Worm (Caenorhabditis elegans): ENCODE measurements around the gene hadb-1.

Gene hadb-1

DNA sequence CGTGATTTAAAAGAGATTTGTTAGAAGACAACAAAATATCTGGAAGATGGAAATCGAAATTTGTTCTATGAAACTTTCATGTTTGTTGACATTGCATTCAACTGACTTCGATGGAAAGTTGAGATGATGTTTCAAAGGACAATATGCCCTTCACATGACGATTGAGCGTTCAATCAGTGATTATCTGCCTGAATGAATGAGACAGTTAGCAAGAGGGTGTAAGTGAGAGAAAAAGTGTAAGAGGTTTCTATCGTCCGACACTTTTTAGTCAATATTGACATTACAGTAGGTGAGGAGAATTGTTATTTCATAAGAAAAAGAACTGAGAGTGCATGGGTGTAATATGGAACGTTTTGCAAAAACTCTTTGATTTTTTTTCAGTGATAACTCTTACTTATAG, 44.9 kb upstream of the hadb-1 start (continued):
- TF ChIP-seq php-3 (GFP tag; IDR thresholded peaks at IDR 0.05) (no peak), unc-130 (GFP tag; optimal IDR thresholded peaks at IDR 0.05) (no peak)

ce11 chrIII:8731973-8732372, 43.7 kb upstream of the hadb-1 start:
- TF ChIP-seq ceh-20 (GFP tag; IDR thresholded peaks at IDR 0.05) (no peak), fos-1 (tag; optimal IDR thresholded peaks at IDR 0.05) (no peak), zfp-3 (GFP tag; conservative IDR thresholded peaks at IDR 0.05) (no peak), dpl-1 (GFP tag; optimal IDR thresholded peaks at IDR 0.05) (no peak), ceh-32 (tag; optimal IDR thresholded peaks at IDR 0.05; ENCODE audit: poor library complexity) (no peak), nhr-6 (tag; optimal IDR thresholded peaks at IDR 0.05) (no peak), lin-1 (GFP tag; IDR thresholded peaks at IDR 0.05) (no peak), mxl-3 (GFP tag; optimal IDR thresholded peaks at IDR 0.05) (peak; percentile 91), mdt-29 (GFP tag; IDR thresholded peaks at IDR 0.05) (no peak), nhr-11 (tag; optimal IDR thresholded peaks at IDR 0.05) (peak; percentile 6), nhr-28 (tag; optimal IDR thresholded peaks at IDR 0.05) (peak; percentile 64), nhr-48 (tag; optimal IDR thresholded peaks at IDR 0.05) (peak; percentile 19), lsy-2 (tag; optimal IDR thresholded peaks at IDR 0.05) (peak in 1 of 2 experiments; percentile 23), spr-3 (GFP tag; optimal IDR thresholded peaks at IDR 0.05) (no peak), T26A8.4 (GFP tag; IDR thresholded peaks at IDR 0.05) (no peak), lin-29 (GFP tag; IDR thresholded peaks at IDR 0.05) (no peak), F49E8.2 (tag; optimal IDR thresholded peaks at IDR 0.05; ENCODE audit: borderline replicate concordance) (no peak), php-3 (GFP tag; IDR thresholded peaks at IDR 0.05) (no peak), lin-15B (tag; optimal IDR thresholded peaks at IDR 0.05) (no peak), ctbp-1 (GFP tag; IDR thresholded peaks at IDR 0.05) (peak; percentile 35; the same call in 1 of the 2 replicates), Y5F2A.4 (GFP tag; optimal IDR thresholded peaks at IDR 0.05) (no peak), set-16 (GFP tag; IDR thresholded peaks at IDR 0.05) (no peak), lin-38 (GFP tag; IDR thresholded peaks at IDR 0.05) (no peak), jun-1 (tag; optimal IDR thresholded peaks at IDR 0.05) (no peak), hlh-11 (tag; optimal IDR thresholded peaks at IDR 0.05) (peak; percentile 62), mes-2 (tag; optimal IDR thresholded peaks at IDR 0.05; ENCODE audit: poor library complexity, severe bottlenecking) (peak; percentile 19), madf-9 (GFP tag; conservative IDR thresholded peaks at IDR 0.05) (0 out of 2 replicates have a peak, but pooled peaks have one; percentile 2), Y75B8A.6 (GFP tag; IDR thresholded peaks at IDR 0.05) (no peak), mdl-1 (tag; optimal IDR thresholded peaks at IDR 0.05) (peak; percentile 56 to 84), vab-7 (GFP tag; IDR thresholded peaks at IDR 0.05) (no peak), nhr-102 (tag; optimal IDR thresholded peaks at IDR 0.05) (no peak), hlh-30 (tag; optimal IDR thresholded peaks at IDR 0.05; ENCODE audit: insufficient read depth) (peak; percentile 82), egl-43 (GFP tag; IDR thresholded peaks at IDR 0.05) (no peak), zag-1 (tag; optimal IDR thresholded peaks at IDR 0.05) (no peak), tra-1 (GFP tag; IDR thresholded peaks at IDR 0.05) (peak; percentile 32; the same call in 1 of the 2 replicates), snpc-4 (tag; optimal IDR thresholded peaks at IDR 0.05) (no peak), cey-2 (tag; optimal IDR thresholded peaks at IDR 0.05; ENCODE audit: borderline replicate concordance, insufficient read depth) (peak; percentile 37), egl-27 (tag; optimal IDR thresholded peaks at IDR 0.05) (no peak), unc-130 (GFP tag; optimal IDR thresholded peaks at IDR 0.05) (no peak), rbr-2 (tag; optimal IDR thresholded peaks at IDR 0.05) (no peak), lin-13 (GFP tag; optimal IDR thresholded peaks at IDR 0.05) (no peak), daf-19 (GFP tag; conservative IDR thresholded peaks at IDR 0.05) (no peak), ama-1 (optimal IDR thresholded peaks at IDR 0.05) (no peak), ztf-7 (tag; optimal IDR thresholded peaks at IDR 0.05) (no peak), fkh-10 (GFP tag; optimal IDR thresholded peaks at IDR 0.05) (no peak), dve-1 (tag; optimal IDR thresholded peaks at IDR 0.05; ENCODE audit: insufficient read depth) (no peak), hmg-1.1 (GFP tag; IDR thresholded peaks at IDR 0.05) (no peak), ces-1 (GFP tag; optimal IDR thresholded peaks at IDR 0.05) (no peak)
